Worm (Caenorhabditis elegans) whole organism, L4 larva: ENCODE results near the gene daf-28.

Source experiments
- dmd-8 ChIP-seq: fragments of 200-800 bp; sonication (Bioruptor generic); IDR thresholded peaks from 2 replicates; pipeline ENCODE4 v1.3.6; 2022; ENCODE audit warnings: missing genetic modification characterization, missing compliant biosample characterization
- nhr-10 ChIP-seq: fragments of 150-350 bp; optimal IDR thresholded peaks from 2 replicates; lab custom pipeline; 2014; ENCODE audit warnings: missing biosample characterization, missing genetic modification characterization
- nhr-42 ChIP-seq: fragments of 200-800 bp; sonication (Bioruptor generic); IDR thresholded peaks from 2 replicates; pipeline ENCODE4 v1.3.6; 2022; ENCODE audit warnings: missing genetic modification characterization, missing compliant biosample characterization
- tag-97 ChIP-seq: fragments of 200-800 bp; sonication (Bioruptor generic); IDR thresholded peaks from 2 replicates; pipeline ENCODE4 v1.3.6; 2022; ENCODE audit warnings: missing genetic modification characterization, missing compliant biosample characterization

ce11 chrV:19777227-19777626 lies 37.7 kb upstream of the daf-28 start, which contains the start of gene fbxa-118:
- no peak for TF ChIP-seq dmd-8 (GFP tag; lab: Robert Waterston, UW)
- TF ChIP-seq tag-97 (GFP tag; lab: Robert Waterston, UW): no peak
- no peak for TF ChIP-seq nhr-42 (GFP tag; lab: Robert Waterston, UW)
- TF ChIP-seq nhr-10 (tag; lab: Kevin White, UChicago): no peak
